Fruit fly (Drosophila melanogaster) whole organism, embryonic: ENCODE data around the gene Chchd2.

Experiments used
- CG13624 ChIP-seq: fragments of 200-800 bp; sonication (Bioruptor generic); optimal IDR thresholded peaks from 2 replicates; lab custom pipeline; 2016; ENCODE audit warnings: missing biosample characterization, missing genetic modification characterization
- CG15073 ChIP-seq: fragments of 200-800 bp; sonication (Bioruptor generic); optimal IDR thresholded peaks from 2 replicates; lab custom pipeline; 2016; ENCODE audit warnings: missing biosample characterization, missing genetic modification characterization
- CG17829 ChIP-seq: fragments of 200-800 bp; optimal IDR thresholded peaks from 2 replicates; lab custom pipeline; 2019; ENCODE audit warnings: missing biosample characterization, mild to moderate bottlenecking, missing genetic modification characterization, moderate library complexity
- CG6854 ChIP-seq: fragments of 200-800 bp; sonication (Bioruptor generic); optimal IDR thresholded peaks from 3 replicates; lab custom pipeline; 2017; ENCODE audit warnings: missing biosample characterization, mild to moderate bottlenecking, missing genetic modification characterization
- Dfd ChIP-seq, 2 experiments: fragments of >200 bp; optimal IDR thresholded peaks; 2 replicates each; lab custom pipeline; 2017; ENCODE audit warnings: missing biosample characterization in 2 of 2, missing genetic modification characterization in 2 of 2
- Lpt ChIP-seq: fragments of >200 bp; optimal IDR thresholded peaks from 2 replicates; lab custom pipeline; 2018; ENCODE audit warnings: missing biosample characterization, missing genetic modification characterization
- Opbp ChIP-seq: fragments of 200-800 bp; sonication (Bioruptor generic); IDR thresholded peaks from 3 replicates; pipeline ENCODE4 v1.3.6; 2022; ENCODE audit warnings: missing biosample characterization, missing genetic modification characterization; ENCODE audit not compliant: partially characterized antibody
- ash1 ChIP-seq: fragments of 200-800 bp; sonication (Bioruptor generic); optimal IDR thresholded peaks from 2 replicates; lab custom pipeline; 2018; ENCODE audit warnings: missing biosample characterization, mild to moderate bottlenecking, missing genetic modification characterization
- cato ChIP-seq: fragments of 200-800 bp; sonication (Bioruptor generic); optimal IDR thresholded peaks from 2 replicates; lab custom pipeline; 2016; ENCODE audit warnings: missing biosample characterization, missing genetic modification characterization, borderline replicate concordance
- lola ChIP-seq, 3 experiments: fragments of >200 bp in 2 of 3; fragments of 200-800 bp in 1 of 3; sonication (Bioruptor generic) in 1 of 3; optimal IDR thresholded peaks; 2 replicates each; lab custom pipeline; 2017 to 2019; ENCODE audit warnings: missing biosample characterization in 3 of 3, missing genetic modification characterization in 3 of 3, mild to moderate bottlenecking in 1 of 3, moderate library complexity in 1 of 3
- sim ChIP-seq: fragments of 200-800 bp; sonication (Bioruptor generic); IDR thresholded peaks from 2 replicates; pipeline ENCODE4 v1.3.6; 2022; ENCODE audit warnings: missing biosample characterization, missing genetic modification characterization
- slp2 ChIP-seq: fragments of 200-800 bp; sonication (Bioruptor generic); optimal IDR thresholded peaks from 2 replicates; lab custom pipeline; 2016; ENCODE audit warnings: missing biosample characterization, missing genetic modification characterization

DNA sequence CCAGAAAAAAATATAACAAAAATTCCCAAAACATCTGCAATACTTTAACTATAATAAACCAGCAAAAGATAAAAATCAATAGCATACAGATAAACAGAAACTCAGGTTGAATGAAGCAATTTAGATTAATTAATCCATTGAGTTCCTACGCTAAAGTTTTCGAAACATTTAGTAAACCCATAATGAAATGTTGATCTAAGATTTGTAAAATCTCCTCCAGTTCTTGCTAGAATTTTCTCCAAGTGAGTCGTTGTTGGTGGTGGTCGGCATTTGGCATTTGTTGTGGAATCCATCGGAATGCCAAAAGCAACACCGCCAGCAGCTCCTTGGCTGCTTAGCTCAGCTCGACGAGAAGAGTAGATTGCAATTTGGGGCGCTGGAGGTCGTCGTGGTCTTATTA, 39.4 kb downstream of the Chchd2 start:
- TF ChIP-seq CG6854 (GFP tag; lab: Kevin White, UChicago) = no peak
- TF ChIP-seq ash1 (GFP tag; lab: Kevin White, UChicago) = no peak
- TF ChIP-seq CG13624 (GFP tag; lab: Kevin White, UChicago) = no peak
- TF ChIP-seq CG15073 (GFP tag; lab: Kevin White, UChicago) = no peak
- TF ChIP-seq Opbp (GFP tag; lab: Robert Waterston, UW) = no peak
- TF ChIP-seq Dfd (GFP tag; optimal IDR thresholded peaks at IDR 0.05; lab: Kevin White, UChicago) = no peak
- TF ChIP-seq slp2 (GFP tag; lab: Kevin White, UChicago) = no peak
- no peak for TF ChIP-seq cato (GFP tag; lab: Kevin White, UChicago)
- no peak for TF ChIP-seq CG17829 (tag; lab: Kevin White, UChicago)
- TF ChIP-seq Lpt (GFP tag; lab: Kevin White, UChicago) = no peak
- no peak for TF ChIP-seq sim
- no peak for TF ChIP-seq lola (GFP tag; optimal IDR thresholded peaks at IDR 0.05; lab: Kevin White, UChicago)
